Worm (Caenorhabditis elegans) whole organism, L4/young adult: ENCODE measurements around the gene wht-5.

Source experiments
- W03F9.2 ChIP-seq: fragments of 150-350 bp; optimal IDR thresholded peaks from 2 replicates; lab custom pipeline; 2014; ENCODE audit warnings: missing biosample characterization, missing genetic modification characterization
- dao-5 ChIP-seq: sonication (generic microtip); optimal IDR thresholded peaks from 2 replicates; lab custom pipeline; 2016; ENCODE audit warnings: missing genotype, missing genetic modification characterization, moderate library complexity, missing compliant biosample characterization
- him-1 ChIP-seq: sonication (generic microtip); optimal IDR thresholded peaks from 2 replicates; lab custom pipeline; 2016; ENCODE audit warnings: missing genotype, missing genetic modification reagents, missing genetic modification characterization, missing compliant biosample characterization

DNA sequence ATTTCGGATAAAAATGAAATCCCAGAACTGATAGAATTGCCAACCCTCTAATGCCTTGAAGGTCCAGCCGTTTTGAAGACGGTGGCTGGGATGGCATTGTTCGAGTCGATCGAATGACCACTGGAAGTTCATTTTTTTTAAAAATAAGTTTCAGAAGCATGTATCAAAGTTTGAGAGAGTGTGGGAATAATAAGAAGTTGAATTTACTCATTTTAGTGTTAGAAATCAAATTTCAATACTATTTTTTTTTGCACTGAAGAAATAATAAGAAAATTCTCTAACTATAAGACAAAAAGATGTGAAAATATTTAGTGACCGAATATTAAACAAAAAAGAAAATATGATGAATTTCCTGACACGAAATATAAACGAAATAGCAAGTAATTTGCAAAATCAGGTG lies 36.2 kb upstream of the wht-5 start, which contains the start of gene oac-59:
- TF ChIP-seq him-1 (tag; lab: Kevin White, UChicago), result no peak
- TF ChIP-seq dao-5, result no peak
- TF ChIP-seq W03F9.2, result no peak
